Worm (Caenorhabditis elegans): ENCODE results near the gene gly-13.

Gene gly-13

DNA sequence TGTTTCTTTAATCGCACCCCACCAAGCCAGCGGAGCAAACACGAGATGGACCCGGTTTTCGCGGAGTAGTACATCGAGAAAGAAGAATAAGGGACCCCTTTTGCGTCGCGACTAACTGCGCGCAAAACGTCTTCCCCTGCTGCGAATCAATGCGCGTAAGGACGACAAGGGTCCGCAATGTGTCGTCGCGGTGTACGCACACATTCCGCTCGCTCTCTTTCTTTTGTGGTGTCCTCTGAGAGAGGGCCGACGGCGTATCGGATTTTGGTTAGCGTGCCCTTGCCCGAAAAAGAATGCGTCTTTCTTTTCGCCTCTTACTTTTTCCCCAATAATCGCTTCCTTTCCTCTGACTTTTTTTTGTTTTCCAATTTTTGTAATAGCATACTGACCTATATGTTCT is 41.4 kb upstream of the gly-13 start (continued):
- TF ChIP-seq C34F6.9 (tag; optimal IDR thresholded peaks at IDR 0.05) (peak; percentile 75), unc-39 (tag; optimal IDR thresholded peaks at IDR 0.05) (peak; percentile 14), peb-1 (tag; optimal IDR thresholded peaks at IDR 0.05) (no peak), lin-13 (GFP tag; optimal IDR thresholded peaks at IDR 0.05) (peak; percentile 67)

DNA sequence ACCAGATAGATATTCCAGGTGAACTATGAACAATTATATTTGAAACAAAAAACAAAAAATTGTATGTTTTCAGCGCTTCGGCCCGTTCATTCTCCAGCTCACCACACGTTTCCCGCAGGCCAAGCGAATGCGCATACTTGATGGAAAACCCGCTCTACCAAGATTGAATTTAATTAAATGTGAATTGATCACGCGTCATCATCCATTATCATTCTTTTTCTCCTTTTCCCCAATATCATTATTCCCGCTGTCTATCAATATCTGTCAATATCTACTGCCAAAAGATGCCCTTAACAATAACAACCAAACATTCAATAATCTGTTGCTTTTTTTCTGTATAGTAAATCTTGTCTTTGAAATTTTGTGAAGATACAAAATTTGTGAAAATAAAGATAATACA is 39.8 kb upstream of the gly-13 start:
- no peak for TF ChIP-seq ZK546.5 (tag; optimal IDR thresholded peaks at IDR 0.05)
- no peak for TF ChIP-seq crh-2 (tag; optimal IDR thresholded peaks at IDR 0.05)

DNA sequence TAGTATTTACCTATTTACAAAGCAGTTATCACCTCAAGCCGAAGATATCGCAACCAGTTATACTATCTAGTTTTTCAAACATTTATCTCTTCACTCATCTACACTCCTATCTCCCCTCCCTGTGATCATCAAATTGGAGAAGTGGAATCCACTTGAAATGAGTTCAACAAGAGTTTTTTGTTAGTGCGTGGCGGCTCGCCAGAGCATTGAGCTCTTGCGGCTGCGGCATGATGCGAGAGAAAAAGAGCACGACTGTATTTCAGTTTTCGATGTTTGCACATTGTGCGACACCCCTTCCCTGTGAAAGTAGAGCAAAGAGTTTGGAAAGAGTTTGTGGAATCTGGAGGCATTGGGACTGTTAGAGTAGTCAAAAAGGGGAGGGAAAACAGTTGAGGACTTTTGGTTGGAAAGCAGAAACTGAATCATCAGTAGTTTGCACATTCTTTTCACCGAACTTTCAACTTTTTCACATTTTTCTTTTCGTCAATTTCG is 34.3 kb upstream of the gly-13 start, which contains the start of gene T20B5.2:
Gene T20B5.2 (plus strand): TSS at position 442 of the 492 bp plus-strand sequence.
- TF ChIP-seq F13H6.1 (tag; optimal IDR thresholded peaks at IDR 0.05), result peak; percentile 77
- TF ChIP-seq unc-62 (GFP tag; optimal IDR thresholded peaks at IDR 0.05), result no peak
- TF ChIP-seq nhr-129 (tag; optimal IDR thresholded peaks at IDR 0.05), result peak; percentile 14

DNA sequence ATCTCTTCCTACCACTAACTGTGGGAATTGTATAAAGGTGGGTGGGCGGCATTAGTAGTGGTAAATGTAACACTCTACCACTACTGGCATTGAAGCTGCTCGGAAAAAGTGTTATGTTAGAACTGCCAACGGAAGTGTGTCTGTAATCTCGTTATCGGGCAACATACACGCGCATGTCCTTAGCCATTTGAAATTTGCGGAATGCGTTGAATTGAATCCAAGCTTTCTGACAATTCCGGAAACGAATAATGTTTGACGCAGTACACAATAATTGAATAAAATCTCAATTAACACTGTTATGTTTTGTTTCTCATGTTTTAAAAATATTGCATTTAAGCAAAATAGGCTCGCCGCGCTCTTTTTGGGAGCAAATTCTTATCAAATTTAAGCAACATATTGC is 28.5 kb upstream of the gly-13 start:
- TF ChIP-seq ama-1 (optimal IDR thresholded peaks at IDR 0.05) (no peak), Y55F3AM.14 (GFP tag; optimal IDR thresholded peaks at IDR 0.05) (no peak), mdl-1 (tag; optimal IDR thresholded peaks at IDR 0.05) (no peak), C34F6.9 (tag; optimal IDR thresholded peaks at IDR 0.05) (no peak), nhr-11 (tag; optimal IDR thresholded peaks at IDR 0.05) (no peak), nhr-77 (tag; optimal IDR thresholded peaks at IDR 0.05) (no peak), alr-1 (tag; optimal IDR thresholded peaks at IDR 0.05) (no peak), ztf-1 (GFP tag; conservative IDR thresholded peaks at IDR 0.05) (no peak), sma-9 (GFP tag; optimal IDR thresholded peaks at IDR 0.05) (no peak), sma-9 (tag; optimal IDR thresholded peaks at IDR 0.05) (no peak), dmd-4 (tag; optimal IDR thresholded peaks at IDR 0.05) (no peak), lin-39 (tag; optimal IDR thresholded peaks at IDR 0.05) (no peak), crh-2 (tag; optimal IDR thresholded peaks at IDR 0.05) (no peak), F13H6.1 (tag; optimal IDR thresholded peaks at IDR 0.05) (no peak), elt-1 (tag; optimal IDR thresholded peaks at IDR 0.05) (no peak), mab-5 (tag; optimal IDR thresholded peaks at IDR 0.05) (no peak), nhr-25 (tag; optimal IDR thresholded peaks at IDR 0.05) (no peak)

DNA sequence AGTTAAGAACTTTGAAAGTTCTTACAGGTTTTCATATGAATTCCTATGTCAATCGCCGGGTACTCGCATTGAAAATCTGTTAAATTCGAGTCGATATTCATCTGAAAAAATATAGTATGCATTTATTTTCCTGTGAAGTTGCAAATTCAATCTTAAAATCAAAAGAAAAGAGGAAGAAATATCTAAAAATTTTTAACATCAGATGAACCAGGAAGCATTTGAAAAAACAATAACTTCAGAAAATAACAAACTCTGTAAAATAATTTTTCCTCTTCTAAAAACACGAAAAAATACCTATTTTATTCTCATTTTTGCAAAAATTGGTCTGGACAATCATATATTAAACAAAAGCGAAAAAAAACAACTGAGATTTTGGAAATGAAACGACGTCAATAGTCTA is 22.7 kb upstream of the gly-13 start, which contains the start of gene npr-7:
Gene npr-7 (minus strand): TSS at position 101 of the 400 bp plus-strand sequence.
- TF ChIP-seq nhr-77 (tag; optimal IDR thresholded peaks at IDR 0.05) (no peak), ZK546.5 (tag; optimal IDR thresholded peaks at IDR 0.05) (no peak), nhr-237 (tag; optimal IDR thresholded peaks at IDR 0.05) (no peak), ztf-1 (GFP tag; conservative IDR thresholded peaks at IDR 0.05) (no peak), lin-13 (GFP tag; optimal IDR thresholded peaks at IDR 0.05) (no peak), C34F6.9 (tag; optimal IDR thresholded peaks at IDR 0.05) (no peak), mab-5 (tag; optimal IDR thresholded peaks at IDR 0.05) (no peak), mdl-1 (tag; optimal IDR thresholded peaks at IDR 0.05) (no peak), sma-3 (GFP tag; optimal IDR thresholded peaks at IDR 0.05) (no peak), alr-1 (tag; optimal IDR thresholded peaks at IDR 0.05) (no peak), egl-27 (tag; optimal IDR thresholded peaks at IDR 0.05) (no peak), gmeb-1 (tag; optimal IDR thresholded peaks at IDR 0.05) (no peak), nhr-23 (tag; optimal IDR thresholded peaks at IDR 0.05) (no peak), peb-1 (tag; optimal IDR thresholded peaks at IDR 0.05) (no peak), zag-1 (tag; optimal IDR thresholded peaks at IDR 0.05) (no peak), ztf-4 (tag; optimal IDR thresholded peaks at IDR 0.05) (no peak)

DNA sequence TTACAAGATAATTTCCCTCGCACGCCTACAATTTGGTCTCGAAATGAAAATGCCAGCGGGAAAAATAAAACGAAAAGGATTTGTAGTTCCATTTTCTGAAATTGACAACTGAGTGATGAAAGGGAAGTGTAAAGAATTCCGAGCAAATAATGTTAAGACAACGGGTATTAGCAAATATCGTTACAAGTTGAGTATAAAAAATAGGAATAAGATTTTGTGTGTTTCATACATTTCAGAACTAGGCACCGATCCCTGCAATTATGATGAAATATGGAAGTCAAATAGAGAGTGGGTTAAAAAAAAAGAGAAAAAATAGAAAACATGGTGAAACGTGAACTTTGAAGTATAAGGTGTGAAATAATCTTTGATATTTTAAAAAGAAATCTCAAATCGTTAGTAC is 18.0 kb upstream of the gly-13 start, which contains the start of gene ttr-38:
Gene ttr-38 (minus strand): TSS at position 101 of the 400 bp plus-strand sequence.
- TF ChIP-seq unc-62 (GFP tag; optimal IDR thresholded peaks at IDR 0.05) (no peak), gmeb-1 (tag; optimal IDR thresholded peaks at IDR 0.05) (no peak), lin-11 (tag; optimal IDR thresholded peaks at IDR 0.05) (no peak), snpc-4 (tag; optimal IDR thresholded peaks at IDR 0.05) (no peak), ztf-1 (GFP tag; conservative IDR thresholded peaks at IDR 0.05) (no peak)

Data from whole organism, L2 larva.